Worm (Caenorhabditis elegans): ENCODE results near the gene gei-13.

gei-13 gene

DNA sequence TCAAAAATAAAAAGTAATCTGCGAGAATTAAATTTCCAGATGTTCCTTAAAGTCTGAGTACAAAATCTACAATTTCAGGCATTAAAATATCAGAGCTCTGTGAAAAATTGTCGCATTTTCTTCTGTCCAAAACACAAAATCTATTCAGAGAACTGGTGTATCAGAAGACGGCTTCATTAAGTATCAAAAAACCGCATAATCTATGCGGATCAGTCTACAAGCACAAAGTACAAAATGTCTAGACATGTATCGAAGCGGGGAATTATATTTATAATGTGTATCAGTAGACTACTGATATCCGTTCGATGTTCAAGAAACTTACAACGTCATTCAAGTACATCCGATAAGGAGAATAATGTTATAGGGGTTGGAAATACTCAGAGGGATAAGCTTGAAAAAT lies 32.6 kb upstream of the gei-13 start (continued):
- TF ChIP-seq dpl-1 (GFP tag; optimal IDR thresholded peaks at IDR 0.05) (no peak), ceh-88 (GFP tag; IDR thresholded peaks at IDR 0.05) (no peak), nhr-12 (tag; optimal IDR thresholded peaks at IDR 0.05) (no peak), nhr-71 (tag; optimal IDR thresholded peaks at IDR 0.05) (peak; percentile 71), ceh-82 (tag; optimal IDR thresholded peaks at IDR 0.05) (no peak), efl-1 (optimal IDR thresholded peaks at IDR 0.05) (no peak), efl-1 (GFP tag; optimal IDR thresholded peaks at IDR 0.05 in 1 of 2) (no peak), lin-39 (tag; optimal IDR thresholded peaks at IDR 0.05) (no peak), dsc-1 (tag; optimal IDR thresholded peaks at IDR 0.05) (peak; percentile 70)

DNA sequence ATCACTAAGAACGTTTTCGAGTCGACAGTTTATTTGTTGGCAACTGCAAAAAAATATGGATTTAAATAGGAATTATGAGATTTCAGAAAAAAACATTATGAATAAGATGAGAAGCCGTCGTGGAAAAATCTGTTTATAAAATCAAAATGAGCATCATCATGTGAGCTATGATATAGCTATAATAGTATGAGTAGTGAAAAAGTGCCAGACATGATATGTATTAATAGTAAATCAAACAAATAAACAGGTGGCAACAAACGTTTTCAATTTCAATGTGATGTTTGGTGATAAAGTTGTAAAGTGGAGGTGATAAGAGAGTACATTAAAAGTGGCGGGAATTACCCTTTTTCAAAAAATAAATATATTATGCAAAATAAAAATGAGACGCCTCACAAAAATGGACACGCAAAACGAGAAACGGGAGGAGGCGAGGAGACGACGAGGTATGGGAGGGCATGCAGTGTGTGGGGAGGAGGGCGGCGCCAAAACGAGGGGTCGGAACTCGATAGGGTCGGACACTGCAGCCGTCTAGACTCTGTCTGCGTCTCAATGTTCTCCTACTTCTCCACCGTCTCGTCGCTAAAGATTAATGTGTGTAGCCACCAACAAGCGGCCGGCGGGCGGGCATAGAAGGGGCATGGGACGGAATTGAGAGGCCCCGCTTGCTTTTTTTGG lies 30.8 kb upstream of the gei-13 start, which contains the start of gene C07A9.9:
TSS of gene C07A9.9 (minus strand) at position 51 of the 675 bp plus-strand sequence.
- TF ChIP-seq fkh-10 (GFP tag; optimal IDR thresholded peaks at IDR 0.05) (peak; percentile 26), egl-13 (tag; optimal IDR thresholded peaks at IDR 0.05) (peak; percentile 60), ceh-63 (GFP tag; optimal IDR thresholded peaks at IDR 0.05) (no peak), nhr-85 (tag) (peak; percentile 86), nhr-77 (tag; optimal IDR thresholded peaks at IDR 0.05) (peak; percentile 69), nhr-71 (tag; optimal IDR thresholded peaks at IDR 0.05) (peak; percentile 83), fos-1 (tag; optimal IDR thresholded peaks at IDR 0.05) (peak; percentile 57), nhr-20 (tag; optimal IDR thresholded peaks at IDR 0.05) (peak; percentile 79), nhr-11 (tag; optimal IDR thresholded peaks at IDR 0.05) (no peak), aha-1 (tag; optimal IDR thresholded peaks at IDR 0.05) (no peak), C04F5.9 (tag; optimal IDR thresholded peaks at IDR 0.05) (peak; percentile 45), isw-1 (GFP tag; IDR thresholded peaks at IDR 0.05) (peak; percentile 44), hlh-4 (tag; optimal IDR thresholded peaks at IDR 0.05) (no peak), Y116A8C.19 (tag; optimal IDR thresholded peaks at IDR 0.05; ENCODE audit: borderline replicate concordance) (no peak), nhr-84 (tag; optimal IDR thresholded peaks at IDR 0.05) (no peak), pag-3 (tag; optimal IDR thresholded peaks at IDR 0.05; ENCODE audit: borderline replicate concordance, insufficient read depth) (no peak), ceh-82 (tag; optimal IDR thresholded peaks at IDR 0.05) (peak; percentile 6 to 84 (median 31)), efl-3 (GFP tag; optimal IDR thresholded peaks at IDR 0.05) (peak; percentile 6), vab-15 (tag; optimal IDR thresholded peaks at IDR 0.05) (no peak), xbp-1 (tag; optimal IDR thresholded peaks at IDR 0.05) (peak; percentile 23), dpl-1 (GFP tag; optimal IDR thresholded peaks at IDR 0.05) (peak in 2 of 3 experiments; percentile 13 to 51), tlp-1 (tag; optimal IDR thresholded peaks at IDR 0.05) (no peak), hpl-2 (GFP tag; optimal IDR thresholded peaks at IDR 0.05) (no peak), fkh-4 (tag; optimal IDR thresholded peaks at IDR 0.05; ENCODE audit: borderline replicate concordance) (no peak), nhr-237 (tag; optimal IDR thresholded peaks at IDR 0.05) (no peak), elt-3 (tag; optimal IDR thresholded peaks at IDR 0.05) (peak in 2 of 6 experiments; percentile 8 to 31), lin-13 (GFP tag; optimal IDR thresholded peaks at IDR 0.05) (no peak), fkh-8 (tag; optimal IDR thresholded peaks at IDR 0.05) (peak; percentile 84), mdl-1 (tag; optimal IDR thresholded peaks at IDR 0.05) (peak; percentile 36 to 61), pqm-1 (tag; optimal IDR thresholded peaks at IDR 0.05) (no peak), lin-39 (tag; optimal IDR thresholded peaks at IDR 0.05) (no peak), ceh-90 (tag; optimal IDR thresholded peaks at IDR 0.05) (no peak), irx-1 (tag; optimal IDR thresholded peaks at IDR 0.05) (peak; percentile 50), zip-4 (GFP tag; optimal IDR thresholded peaks at IDR 0.05) (no peak), nhr-28 (tag; optimal IDR thresholded peaks at IDR 0.05) (no peak), unc-30 (tag; optimal IDR thresholded peaks at IDR 0.05) (no peak), lsy-2 (tag; optimal IDR thresholded peaks at IDR 0.05) (peak; percentile 44 to 67), ztf-11 (tag; optimal IDR thresholded peaks at IDR 0.05) (peak in 1 of 2 experiments; percentile 50), ces-1 (GFP tag; optimal IDR thresholded peaks at IDR 0.05) (no peak), unc-130 (tag; optimal IDR thresholded peaks at IDR 0.05) (no peak), unc-98 (GFP tag; IDR thresholded peaks at IDR 0.05) (no peak), snpc-4 (tag; optimal IDR thresholded peaks at IDR 0.05) (peak; percentile 64), blmp-1 (tag; optimal IDR thresholded peaks at IDR 0.05) (peak; percentile 41), efl-1 (optimal IDR thresholded peaks at IDR 0.05) (peak; percentile 44 to 61), efl-1 (GFP tag; optimal IDR thresholded peaks at IDR 0.05 in 1 of 2) (peak; percentile 24 to 93), rnt-1 (tag; optimal IDR thresholded peaks at IDR 0.05) (peak; percentile 57), sptf-1 (tag; optimal IDR thresholded peaks at IDR 0.05) (no peak)
